Worm (Caenorhabditis elegans) whole organism, L1 larva: ENCODE results near the gene F38A6.4.

Source experiments
- C34B4.2 ChIP-seq: sonication (generic microtip); optimal IDR thresholded peaks from 2 replicates; lab custom pipeline; 2017; ENCODE audit warnings: mild to moderate bottlenecking, missing genetic modification characterization, missing compliant biosample characterization
- ama-1 ChIP-seq: fragments of 150-350 bp; optimal IDR thresholded peaks from 2 replicates; lab custom pipeline; 2014
- dpl-1 ChIP-seq, 3 experiments: fragments of 150-350 bp in 2 of 3; sonication (generic microtip) in 1 of 3; optimal IDR thresholded peaks; 2 replicates each; lab custom pipeline; 2014 to 2017; ENCODE audit warnings: missing biosample characterization in 3 of 3, missing genetic modification characterization in 3 of 3, missing genetic modification reagents in 3 of 3
- elt-2 ChIP-seq: sonication (generic microtip); optimal IDR thresholded peaks from 2 replicates; lab custom pipeline; 2016; ENCODE audit warnings: missing genetic modification characterization, mild to moderate bottlenecking, inconsistent platforms, missing compliant biosample characterization, missing genetic modification reagents
- mep-1 ChIP-seq: fragments of 150-350 bp; optimal IDR thresholded peaks from 2 replicates; lab custom pipeline; 2014; ENCODE audit warnings: missing biosample characterization, missing genetic modification characterization
- nhr-11 ChIP-seq: fragments of 150-350 bp; optimal IDR thresholded peaks from 2 replicates; lab custom pipeline; 2014; ENCODE audit warnings: missing biosample characterization, missing genetic modification characterization

- TF ChIP-seq mep-1 (tag; lab: Kevin White, UChicago) = no peak
- TF ChIP-seq dpl-1 (GFP tag; optimal IDR thresholded peaks at IDR 0.05; lab: Kevin White, UChicago) = no peak
- no peak for TF ChIP-seq ama-1 (lab: Kevin White, UChicago)
- no peak for TF ChIP-seq elt-2 (tag; lab: Kevin White, UChicago)
- TF ChIP-seq C34B4.2 (tag; lab: Kevin White, UChicago) = no peak
- no peak for TF ChIP-seq nhr-11 (tag; lab: Kevin White, UChicago)
Measured at ce11 chrV:20727458-20727857, 47.7 kb downstream of the F38A6.4 start.
